Worm (Caenorhabditis elegans): ENCODE results near the gene fbxb-20.

DNA sequence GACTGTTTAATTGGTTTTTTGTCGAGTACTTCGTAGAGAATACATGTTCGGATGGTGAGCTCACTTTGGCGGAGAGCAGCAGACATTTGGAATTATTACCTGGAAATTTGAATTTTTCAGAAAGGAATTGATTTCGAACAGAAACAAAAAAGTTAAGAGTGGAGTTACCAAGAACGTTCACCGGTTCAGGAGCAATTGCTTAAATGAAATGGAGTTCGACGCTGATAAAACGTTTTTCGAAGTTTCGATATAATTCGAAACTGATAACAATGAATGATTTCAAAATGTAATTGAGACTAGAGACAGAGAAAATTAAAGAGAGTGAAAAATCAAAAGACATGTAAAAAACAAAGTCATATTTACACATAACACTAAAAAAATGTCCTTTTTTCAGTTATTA lies 39.8 kb downstream of the fbxb-20 start, which contains the start of gene fbxa-163:
- no peak for TF ChIP-seq ceh-28 (tag; optimal IDR thresholded peaks at IDR 0.05)
- TF ChIP-seq ztf-11 (tag; optimal IDR thresholded peaks at IDR 0.05), result no peak

Data from whole organism, L3 larva.